Fruit fly (Drosophila melanogaster): ENCODE results near the gene CG46301.

DNA sequence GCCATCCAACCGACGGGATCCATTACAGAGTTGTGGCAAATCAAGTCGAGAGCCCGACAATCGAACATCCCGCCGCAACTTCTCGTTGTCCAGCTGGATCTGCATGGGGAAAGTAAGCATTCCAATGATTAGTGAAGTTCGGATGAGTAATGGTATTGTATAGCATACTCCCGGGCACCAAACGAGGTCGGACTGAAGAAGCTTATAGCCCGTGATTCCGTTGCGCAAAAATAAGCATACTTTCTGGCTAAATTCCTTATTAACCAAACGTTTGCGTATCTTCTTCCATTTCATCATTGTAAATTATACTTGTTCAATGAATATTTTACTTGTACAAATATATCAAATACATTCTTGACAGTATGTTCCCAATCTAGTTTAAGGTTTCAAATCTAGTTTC, 93.3 kb downstream of the CG46301 start:
- no peak for TF ChIP-seq psq (optimal IDR thresholded peaks at IDR 0.05)
- TF ChIP-seq CG8478 (optimal IDR thresholded peaks at IDR 0.05), result no peak
- no peak for TF ChIP-seq EcR (GFP tag; optimal IDR thresholded peaks at IDR 0.05)
- TF ChIP-seq Dll (optimal IDR thresholded peaks at IDR 0.05), result no peak
- no peak for TF ChIP-seq pan (optimal IDR thresholded peaks at IDR 0.05)
